Fruit fly (Drosophila melanogaster) Kc167 (cell line): ENCODE measurements around the gene CG18404.

Experiments used
- insv ChIP-seq: fragments of >200 bp; optimal IDR thresholded peaks from 3 replicates; lab custom pipeline; 2018; ENCODE audit warnings: missing external identifiers
- psq ChIP-seq: fragments of >200 bp; optimal IDR thresholded peaks from 2 replicates; lab custom pipeline; 2017; ENCODE audit warnings: missing external identifiers

DNA sequence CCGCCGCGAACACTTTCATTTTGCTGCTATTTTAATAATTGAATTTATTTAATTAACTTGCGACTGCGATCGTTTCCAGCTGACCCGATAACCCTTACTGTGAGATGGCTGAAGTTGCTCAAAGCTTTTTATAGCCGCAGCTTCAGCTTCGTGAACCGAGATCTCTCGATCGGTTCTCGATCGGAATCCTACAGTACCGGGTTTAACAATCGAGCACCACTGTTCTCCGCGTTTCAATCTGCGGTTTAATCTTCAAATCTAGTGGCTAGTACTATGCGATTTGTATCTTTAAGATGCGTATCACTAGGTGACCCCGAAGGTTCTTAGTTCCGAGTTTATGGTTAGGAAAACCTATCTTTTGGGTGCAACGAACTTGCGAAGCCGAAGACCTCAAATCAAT is 6.4 kb upstream of the CG18404 start, which contains the start of gene CG9733:
- TF ChIP-seq psq = no peak
- TF ChIP-seq insv = no peak
